Worm (Caenorhabditis elegans) whole organism, L3 larva: ENCODE data around the gene adt-3.

ENCODE experiments used
- R02D3.7 ChIP-seq: fragments of 150-350 bp; optimal IDR thresholded peaks from 2 replicates; lab custom pipeline; 2014; ENCODE audit warnings: missing biosample characterization, missing genetic modification characterization
- ZK546.5 ChIP-seq: sonication (generic microtip); optimal IDR thresholded peaks from 2 replicates; lab custom pipeline; 2017; ENCODE audit warnings: missing biosample characterization, missing genetic modification characterization
- aly-2 ChIP-seq: fragments of 150-350 bp; optimal IDR thresholded peaks from 2 replicates; lab custom pipeline; 2014; ENCODE audit warnings: missing biosample characterization, missing genetic modification characterization
- ceh-28 ChIP-seq: fragments of 150-350 bp; optimal IDR thresholded peaks from 2 replicates; lab custom pipeline; 2014; ENCODE audit warnings: missing biosample characterization, missing genetic modification reagents, missing genetic modification characterization
- ceh-82 ChIP-seq: fragments of 150-350 bp; optimal IDR thresholded peaks from 2 replicates; lab custom pipeline; 2014; ENCODE audit warnings: missing biosample characterization, missing genetic modification characterization
- ceh-9 ChIP-seq: sonication (generic microtip); optimal IDR thresholded peaks from 2 replicates; lab custom pipeline; 2018; ENCODE audit warnings: missing biosample characterization, missing genetic modification characterization
- egl-5 ChIP-seq: fragments of 150-350 bp; optimal IDR thresholded peaks from 2 replicates; lab custom pipeline; 2017; ENCODE audit warnings: missing biosample characterization, missing genetic modification reagents, missing genetic modification characterization, inconsistent platforms
- elt-1 ChIP-seq: fragments of 150-350 bp; optimal IDR thresholded peaks from 2 replicates; lab custom pipeline; 2014; ENCODE audit warnings: missing biosample characterization, missing genetic modification characterization
- elt-2 ChIP-seq: sonication (generic microtip); optimal IDR thresholded peaks from 2 replicates; lab custom pipeline; 2016; ENCODE audit warnings: missing genetic modification reagents, mild to moderate bottlenecking, missing genetic modification characterization, missing compliant biosample characterization
- elt-3 ChIP-seq, 3 experiments: fragments of 150-350 bp in 1 of 3; sonication (generic microtip) in 2 of 3; optimal IDR thresholded peaks; 2 replicates in 2 of 3; 4 replicates in 1 of 3; lab custom pipeline; 2014 to 2017; ENCODE audit warnings: missing biosample characterization in 3 of 3, missing genetic modification characterization in 3 of 3
- eor-1 ChIP-seq, 2 experiments: fragments of 150-350 bp; optimal IDR thresholded peaks; 2 replicates each; lab custom pipeline; 2014 to 2018; ENCODE audit warnings: missing biosample characterization in 2 of 2, missing genetic modification characterization in 2 of 2
- fkh-2 ChIP-seq: fragments of 150-350 bp; optimal IDR thresholded peaks from 2 replicates; lab custom pipeline; 2014; ENCODE audit warnings: missing biosample characterization, missing genetic modification reagents, missing genetic modification characterization
- fos-1 ChIP-seq: fragments of 150-350 bp; optimal IDR thresholded peaks from 2 replicates; lab custom pipeline; 2014; ENCODE audit warnings: missing biosample characterization, missing genetic modification characterization
- lin-15B ChIP-seq: fragments of 150-350 bp; optimal IDR thresholded peaks from 2 replicates; lab custom pipeline; 2014; ENCODE audit warnings: missing biosample characterization, missing genetic modification characterization
- lin-39 ChIP-seq: fragments of 150-350 bp; optimal IDR thresholded peaks from 2 replicates; lab custom pipeline; 2018; ENCODE audit warnings: missing biosample characterization, missing genetic modification reagents, missing genetic modification characterization
- lsy-12 ChIP-seq: sonication (generic microtip); optimal IDR thresholded peaks from 2 replicates; lab custom pipeline; 2016; ENCODE audit warnings: mild to moderate bottlenecking, missing genetic modification characterization, missing compliant biosample characterization
- mdl-1 ChIP-seq: fragments of 150-350 bp; optimal IDR thresholded peaks from 2 replicates; lab custom pipeline; 2014; ENCODE audit warnings: missing biosample characterization, missing genetic modification characterization
- mml-1 ChIP-seq: fragments of 150-350 bp; sonication (generic microtip); optimal IDR thresholded peaks from 3 replicates; lab custom pipeline; 2014; ENCODE audit warnings: missing biosample characterization, missing genetic modification characterization
- nfya-1 ChIP-seq: sonication (generic microtip); optimal IDR thresholded peaks from 2 replicates; lab custom pipeline; 2017; ENCODE audit warnings: missing genetic modification characterization, mild to moderate bottlenecking, missing compliant biosample characterization, antibody characterized with exemption, moderate library complexity; ENCODE audit not compliant: insufficient read depth
- nhr-11 ChIP-seq: fragments of 150-350 bp; optimal IDR thresholded peaks from 2 replicates; lab custom pipeline; 2014; ENCODE audit warnings: missing biosample characterization, missing genetic modification characterization
- nhr-23 ChIP-seq: fragments of 150-350 bp; optimal IDR thresholded peaks from 2 replicates; lab custom pipeline; 2014; ENCODE audit warnings: missing biosample characterization, missing genetic modification reagents, missing genetic modification characterization
- nhr-237 ChIP-seq: fragments of 150-350 bp; optimal IDR thresholded peaks from 2 replicates; lab custom pipeline; 2014; ENCODE audit warnings: missing biosample characterization, missing genetic modification characterization
- nhr-25 ChIP-seq: sonication (generic microtip); optimal IDR thresholded peaks from 2 replicates; lab custom pipeline; 2017; ENCODE audit warnings: missing biosample characterization, missing genetic modification characterization
- nhr-28 ChIP-seq: fragments of 150-350 bp; optimal IDR thresholded peaks from 2 replicates; lab custom pipeline; 2014; ENCODE audit warnings: missing biosample characterization, missing genetic modification characterization
- nhr-43 ChIP-seq: sonication (generic microtip); optimal IDR thresholded peaks from 2 replicates; lab custom pipeline; 2016; ENCODE audit warnings: mild to moderate bottlenecking, missing genetic modification characterization, missing compliant biosample characterization; ENCODE audit not compliant: poor library complexity, severe bottlenecking
- nhr-67 ChIP-seq: fragments of 150-350 bp; optimal IDR thresholded peaks from 2 replicates; lab custom pipeline; 2014; ENCODE audit warnings: missing biosample characterization, missing genetic modification characterization
- pqm-1 ChIP-seq: fragments of 150-350 bp; optimal IDR thresholded peaks from 2 replicates; lab custom pipeline; 2017; ENCODE audit warnings: missing biosample characterization, missing genetic modification characterization, inconsistent platforms
- sea-2 ChIP-seq: fragments of 150-350 bp; sonication (generic microtip); optimal IDR thresholded peaks from 4 replicates; lab custom pipeline; 2014; ENCODE audit warnings: missing biosample characterization, missing genetic modification reagents, missing genetic modification characterization
- skn-1 ChIP-seq: fragments of 150-350 bp; optimal IDR thresholded peaks from 2 replicates; lab custom pipeline; 2014; ENCODE audit warnings: missing biosample characterization, missing genetic modification characterization
- tbx-2 ChIP-seq: sonication (generic microtip); optimal IDR thresholded peaks from 2 replicates; lab custom pipeline; 2016; ENCODE audit warnings: mild to moderate bottlenecking, missing genetic modification characterization, missing compliant biosample characterization
- unc-39 ChIP-seq: sonication (generic microtip); optimal IDR thresholded peaks from 4 replicates; lab custom pipeline; 2017; ENCODE audit warnings: missing biosample characterization, missing genetic modification characterization
- zag-1 ChIP-seq: fragments of 150-350 bp; optimal IDR thresholded peaks from 2 replicates; lab custom pipeline; 2014; ENCODE audit warnings: missing biosample characterization, missing genetic modification characterization
- ztf-11 ChIP-seq: fragments of 150-350 bp; optimal IDR thresholded peaks from 2 replicates; lab custom pipeline; 2014; ENCODE audit warnings: missing biosample characterization, missing genetic modification characterization
- ztf-4 ChIP-seq: fragments of 150-350 bp; optimal IDR thresholded peaks from 2 replicates; lab custom pipeline; 2014; ENCODE audit warnings: missing biosample characterization, missing genetic modification characterization

Gene adt-3

ce11 chrX:3969980-3970403 lies 38.5 kb downstream of the adt-3 start (continued):
- TF ChIP-seq nhr-23 (tag; lab: Kevin White, UChicago) = peak; percentile 39
- TF ChIP-seq mml-1 (tag; lab: Kevin White, UChicago) = no peak
- peak; percentile 50 for TF ChIP-seq elt-2 (tag; lab: Kevin White, UChicago)
- TF ChIP-seq eor-1 (tag; optimal IDR thresholded peaks at IDR 0.05; lab: Kevin White, UChicago) = no peak
- TF ChIP-seq elt-3 (tag; optimal IDR thresholded peaks at IDR 0.05; lab: Kevin White, UChicago) = no peak
- TF ChIP-seq skn-1 = no peak
- TF ChIP-seq nfya-1 (tag; lab: Kevin White, UChicago) = peak; percentile 64
- no peak for TF ChIP-seq ceh-28 (tag; lab: Kevin White, UChicago)
- TF ChIP-seq ZK546.5 (tag; lab: Kevin White, UChicago) = no peak
- no peak for TF ChIP-seq mdl-1 (tag; lab: Kevin White, UChicago)
- no peak for TF ChIP-seq zag-1
- peak; percentile 53 for TF ChIP-seq tbx-2 (tag; lab: Kevin White, UChicago)
- TF ChIP-seq unc-39 (tag; lab: Kevin White, UChicago) = peak; percentile 4
- TF ChIP-seq nhr-237 (tag; lab: Kevin White, UChicago) = no peak

ce11 chrX:3970786-3971185 lies 39.3 kb downstream of the adt-3 start:
- TF ChIP-seq ceh-82 = no peak

- no peak for TF ChIP-seq sea-2 (GFP tag; lab: Kevin White, UChicago)
- no peak for TF ChIP-seq elt-1 (tag; lab: Kevin White, UChicago)
- no peak for TF ChIP-seq tbx-2 (tag; lab: Kevin White, UChicago)
- no peak for TF ChIP-seq nhr-237 (tag; lab: Kevin White, UChicago)
- TF ChIP-seq lsy-12 = no peak
- no peak for TF ChIP-seq ceh-9 (tag; lab: Kevin White, UChicago)
- TF ChIP-seq ztf-11 (tag; lab: Kevin White, UChicago) = no peak
- no peak for TF ChIP-seq nhr-43 (tag; lab: Kevin White, UChicago)
- no peak for TF ChIP-seq pqm-1
- no peak for TF ChIP-seq nhr-25 (tag; lab: Kevin White, UChicago)
- no peak for TF ChIP-seq nhr-28 (tag; lab: Kevin White, UChicago)
- no peak for TF ChIP-seq aly-2
These were observed 42.1 kb downstream of the adt-3 start, which contains the start of gene C16B8.4 for ce11 chrX:3973534-3973933. C16B8.4 (minus strand) TSS chrX:3973634.

ce11 chrX:3974160-3974559 lies 42.7 kb downstream of the adt-3 start:
- TF ChIP-seq fos-1 (tag; lab: Kevin White, UChicago) = no peak
- peak; percentile 25 for TF ChIP-seq nfya-1 (tag; lab: Kevin White, UChicago)
- TF ChIP-seq zag-1 = no peak
- no peak for TF ChIP-seq ztf-4

ce11 chrX:3976755-3977154 lies 45.3 kb downstream of the adt-3 start:
- peak; percentile 8 for TF ChIP-seq lin-39 (tag; lab: Kevin White, UChicago)
- TF ChIP-seq mml-1 (tag; lab: Kevin White, UChicago) = no peak
- no peak for TF ChIP-seq nhr-67
- no peak for TF ChIP-seq elt-2 (tag; lab: Kevin White, UChicago)

ce11 chrX:3977271-3977670 lies 45.8 kb downstream of the adt-3 start:
- no peak for TF ChIP-seq skn-1
- TF ChIP-seq ztf-11 (tag; lab: Kevin White, UChicago) = no peak
- TF ChIP-seq egl-5 (tag; lab: Kevin White, UChicago) = no peak
- TF ChIP-seq ceh-9 (tag; lab: Kevin White, UChicago) = no peak
- TF ChIP-seq mdl-1 (tag; lab: Kevin White, UChicago) = no peak
- TF ChIP-seq lin-15B (tag; lab: Kevin White, UChicago) = no peak
- no peak for TF ChIP-seq sea-2 (GFP tag; lab: Kevin White, UChicago)
- TF ChIP-seq nfya-1 (tag; lab: Kevin White, UChicago) = no peak
- TF ChIP-seq fos-1 (tag; lab: Kevin White, UChicago) = no peak
- TF ChIP-seq nhr-11 = no peak
- TF ChIP-seq fkh-2 = no peak
- no peak for TF ChIP-seq R02D3.7 (tag; lab: Kevin White, UChicago)
- no peak for TF ChIP-seq ceh-28 (tag; lab: Kevin White, UChicago)
